Fruit fly (Drosophila melanogaster) whole organism, wandering third instar larva: ENCODE data around the gene CG32388.
A peak's percentile ranks its signal among the peaks of the same experiment; 100 is the strongest.

ENCODE experiments used
- CG32264 ChIP-seq: fragments of 200-800 bp; sonication (Bioruptor generic); optimal IDR thresholded peaks from 2 replicates; lab custom pipeline; 2016; ENCODE audit warnings: missing biosample characterization, missing genetic modification characterization
- CG9705 ChIP-seq: fragments of 200-800 bp; sonication (Bioruptor generic); optimal IDR thresholded peaks from 2 replicates; lab custom pipeline; 2018; ENCODE audit warnings: missing biosample characterization, mild to moderate bottlenecking, missing genetic modification characterization
- CrebA ChIP-seq: fragments of 200-800 bp; sonication (Bioruptor generic); optimal IDR thresholded peaks from 2 replicates; lab custom pipeline; 2016; ENCODE audit warnings: missing biosample characterization, mild to moderate bottlenecking, missing genetic modification characterization, borderline replicate concordance
- Dfd ChIP-seq: fragments of >200 bp; optimal IDR thresholded peaks from 2 replicates; lab custom pipeline; 2017; ENCODE audit warnings: missing biosample characterization, missing genetic modification characterization
- GATAd ChIP-seq: sonication (Bioruptor generic); optimal IDR thresholded peaks from 2 replicates; lab custom pipeline; 2016; ENCODE audit warnings: missing biosample characterization, missing genetic modification characterization
- HLH106 ChIP-seq: fragments of 200-800 bp; optimal IDR thresholded peaks from 3 replicates; lab custom pipeline; 2019; ENCODE audit warnings: missing biosample characterization, mild to moderate bottlenecking, missing genetic modification characterization, moderate library complexity
- Hr83 ChIP-seq: fragments of 200-300 bp; sonication (Bioruptor generic); optimal IDR thresholded peaks from 2 replicates; lab custom pipeline; 2016; ENCODE audit warnings: missing biosample characterization, mild to moderate bottlenecking, missing genetic modification characterization, moderate library complexity; ENCODE audit not compliant: poor library complexity, severe bottlenecking
- Jra ChIP-seq: sonication (Bioruptor generic); optimal IDR thresholded peaks from 2 replicates; lab custom pipeline; 2016; ENCODE audit warnings: missing biosample characterization, missing genetic modification characterization
- Mio ChIP-seq: sonication (Bioruptor generic); optimal IDR thresholded peaks from 2 replicates; lab custom pipeline; 2016; ENCODE audit warnings: missing biosample characterization, missing genetic modification characterization
- Myc ChIP-seq: fragments of >200 bp; optimal IDR thresholded peaks from 2 replicates; lab custom pipeline; 2017
- OdsH ChIP-seq: fragments of 200-800 bp; sonication (Bioruptor generic); optimal IDR thresholded peaks from 2 replicates; lab custom pipeline; 2016; ENCODE audit warnings: missing biosample characterization, mild to moderate bottlenecking, missing genetic modification characterization
- Sp1 ChIP-seq: fragments of 200-800 bp; sonication (Bioruptor generic); optimal IDR thresholded peaks from 3 replicates; lab custom pipeline; 2019; ENCODE audit warnings: missing biosample characterization, mild to moderate bottlenecking, missing genetic modification characterization, moderate library complexity
- Vsx2 ChIP-seq: fragments of 200-300, 225-300 bp; sonication (Bioruptor generic); optimal IDR thresholded peaks from 2 replicates; lab custom pipeline; 2018; ENCODE audit warnings: missing biosample characterization, missing genetic modification characterization; ENCODE audit not compliant: partially characterized antibody
- br ChIP-seq: fragments of 200-800 bp; sonication (Bioruptor generic); optimal IDR thresholded peaks from 2 replicates; lab custom pipeline; 2016; ENCODE audit warnings: missing biosample characterization, missing genetic modification characterization
- brk ChIP-seq: fragments of 200-800 bp; sonication (Bioruptor generic); optimal IDR thresholded peaks from 2 replicates; lab custom pipeline; 2016; ENCODE audit warnings: missing biosample characterization, mild to moderate bottlenecking, missing genetic modification characterization
- dl ChIP-seq, 2 experiments: fragments of 175-275, 200-275 bp in 1 of 2; fragments of 200-275 bp in 1 of 2; sonication (Bioruptor generic); optimal IDR thresholded peaks; lab custom pipeline; 2018; ENCODE audit warnings: mild to moderate bottlenecking in 2 of 2, missing biosample characterization in 2 of 2, missing genetic modification characterization in 2 of 2, moderate library complexity in 2 of 2; ENCODE audit not compliant: partially characterized antibody in 2 of 2, insufficient read depth in 1 of 2
- dmrt93B ChIP-seq: fragments of 200-800 bp; sonication (Bioruptor generic); optimal IDR thresholded peaks from 2 replicates; lab custom pipeline; 2018; ENCODE audit warnings: missing biosample characterization, mild to moderate bottlenecking, missing genetic modification characterization
- dsf ChIP-seq: sonication (Bioruptor generic); optimal IDR thresholded peaks from 2 replicates; lab custom pipeline; 2016; ENCODE audit warnings: missing biosample characterization, missing genetic modification characterization, borderline replicate concordance
- ey ChIP-seq: fragments of 200-800 bp; sonication (Bioruptor generic); optimal IDR thresholded peaks from 2 replicates; lab custom pipeline; 2016; ENCODE audit warnings: missing biosample characterization, missing genetic modification characterization
- foxo ChIP-seq, 2 experiments: fragments of 200-800 bp; sonication (Bioruptor generic); optimal IDR thresholded peaks; 2 replicates in 1 of 2; 3 replicates in 1 of 2; lab custom pipeline; 2016 to 2017; ENCODE audit warnings: missing biosample characterization in 2 of 2, missing genetic modification characterization in 2 of 2
- fru ChIP-seq: fragments of 200-800 bp; sonication (Bioruptor generic); optimal IDR thresholded peaks from 3 replicates; lab custom pipeline; 2016; ENCODE audit warnings: missing biosample characterization, mild to moderate bottlenecking, missing genetic modification characterization
- h ChIP-seq: fragments of 200-800 bp; sonication (Bioruptor generic); optimal IDR thresholded peaks from 3 replicates; lab custom pipeline; 2016; ENCODE audit warnings: missing biosample characterization, mild to moderate bottlenecking, missing genetic modification characterization
- jim ChIP-seq: fragments of 175-275, 200-325 bp; sonication (Bioruptor generic); optimal IDR thresholded peaks from 2 replicates; lab custom pipeline; 2016; ENCODE audit warnings: missing biosample characterization, mild to moderate bottlenecking, missing genetic modification characterization
- lola ChIP-seq: fragments of >200 bp; optimal IDR thresholded peaks from 2 replicates; lab custom pipeline; 2017; ENCODE audit warnings: missing biosample characterization, missing genetic modification characterization
- psq ChIP-seq: fragments of 200-800 bp; sonication (Bioruptor generic); optimal IDR thresholded peaks from 3 replicates; lab custom pipeline; 2017; ENCODE audit warnings: missing biosample characterization, mild to moderate bottlenecking, missing genetic modification characterization, moderate library complexity
- rgr ChIP-seq: fragments of 200-800 bp; sonication (Bioruptor generic); optimal IDR thresholded peaks from 3 replicates; lab custom pipeline; 2016; ENCODE audit warnings: missing biosample characterization, mild to moderate bottlenecking, missing genetic modification characterization
- sage ChIP-seq: fragments of 200-800 bp; sonication (Bioruptor generic); optimal IDR thresholded peaks from 2 replicates; lab custom pipeline; 2016; ENCODE audit warnings: missing biosample characterization, mild to moderate bottlenecking, missing genetic modification characterization
- sv ChIP-seq: fragments of 200-800 bp; sonication (Bioruptor generic); optimal IDR thresholded peaks from 3 replicates; lab custom pipeline; 2016; ENCODE audit warnings: missing biosample characterization, missing genetic modification characterization
- tai ChIP-seq: sonication (Bioruptor generic); optimal IDR thresholded peaks from 2 replicates; lab custom pipeline; 2016; ENCODE audit warnings: missing biosample characterization, missing genetic modification characterization
- woc ChIP-seq: sonication (Bioruptor generic); optimal IDR thresholded peaks from 2 replicates; lab custom pipeline; 2016; ENCODE audit warnings: missing biosample characterization, mild to moderate bottlenecking, missing genetic modification characterization

Gene CG32388

dm6 chr3L:6995364-6995749, 11.0 kb upstream of the CG32388 start:
- TF ChIP-seq ey (GFP tag; lab: Kevin White, UChicago) (no peak), rgr (GFP tag; lab: Kevin White, UChicago) (no peak), Myc (lab: Kevin White, UChicago) (peak; percentile 44)

DNA sequence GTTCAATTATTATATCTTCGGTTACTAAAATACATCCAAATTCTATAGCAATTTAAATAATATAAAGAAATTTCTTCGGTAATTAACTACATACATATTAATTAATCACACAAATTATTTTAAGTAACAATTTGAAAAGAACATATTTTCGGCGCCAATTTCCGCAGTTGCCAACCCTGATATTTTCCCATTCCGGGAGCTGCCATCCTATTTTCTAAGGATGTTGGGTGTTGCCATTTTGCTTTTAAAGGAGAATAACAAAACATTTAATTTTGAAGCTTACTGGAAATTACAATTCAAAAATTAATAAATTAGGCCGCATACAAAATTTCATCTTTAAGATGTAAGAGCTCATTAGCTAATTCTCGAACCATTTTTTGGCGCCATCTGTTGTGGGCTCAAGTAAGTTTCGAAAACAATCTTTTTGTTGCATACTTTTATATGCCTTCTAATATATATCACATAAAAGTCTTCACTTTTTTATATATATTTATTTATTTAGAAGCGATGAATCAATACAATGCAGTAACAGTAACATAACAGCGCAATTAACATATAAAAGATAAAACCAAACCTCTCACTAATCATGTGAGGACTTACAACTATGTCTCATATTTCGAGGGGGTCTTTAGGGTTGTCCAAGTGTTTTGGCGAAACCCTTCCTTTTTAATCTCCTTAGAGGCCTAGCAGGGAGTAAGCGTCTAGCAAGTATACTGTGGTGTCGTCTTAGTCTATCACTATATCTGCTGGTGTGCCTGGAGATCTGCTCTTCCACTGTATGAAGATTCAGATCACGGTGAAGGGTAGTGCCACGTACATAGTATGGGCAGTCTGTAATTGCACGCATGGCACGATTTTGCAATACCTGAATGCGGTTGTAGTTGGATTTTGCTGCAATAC, 10.3 kb upstream of the CG32388 start:
- peak; percentile 70 for TF ChIP-seq Myc (lab: Kevin White, UChicago)

DNA sequence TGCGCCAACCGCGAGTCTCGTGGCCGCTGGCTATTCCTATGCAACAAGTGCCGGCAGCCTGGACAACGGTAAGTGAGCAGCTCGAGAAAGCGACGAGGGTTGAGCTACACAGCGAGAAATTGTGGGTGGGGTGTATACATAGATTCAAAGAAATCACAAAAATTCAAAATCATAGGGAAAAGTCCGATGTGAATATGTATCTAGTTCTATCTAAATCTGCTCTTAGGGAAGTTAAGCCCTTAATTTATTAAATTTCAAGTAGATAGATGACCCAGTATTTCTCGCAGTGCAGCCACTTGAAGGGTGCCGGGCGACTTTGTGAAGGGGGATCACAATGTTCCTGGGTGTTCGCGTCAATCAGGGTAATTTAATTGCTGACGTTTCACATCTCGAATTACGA, 9.0 kb upstream of the CG32388 start:
- TF ChIP-seq dsf (no peak), Mio (no peak), CG9705 (no peak), HLH106 (tag; lab: Kevin White, UChicago) (no peak), Jra (GFP tag; lab: Kevin White, UChicago) (no peak), rgr (GFP tag; lab: Kevin White, UChicago) (no peak), CrebA (GFP tag; lab: Kevin White, UChicago) (no peak), foxo (GFP tag; optimal IDR thresholded peaks at IDR 0.05; lab: Kevin White, UChicago) (no peak), Vsx2 (GFP tag; lab: Kevin White, UChicago) (no peak)

- TF ChIP-seq Jra (GFP tag; lab: Kevin White, UChicago) = no peak
- no peak for TF ChIP-seq br (GFP tag; lab: Kevin White, UChicago)
- no peak for TF ChIP-seq dmrt93B (GFP tag; lab: Kevin White, UChicago)
- TF ChIP-seq h (GFP tag; lab: Kevin White, UChicago) = no peak
- TF ChIP-seq GATAd (GFP tag; lab: Kevin White, UChicago) = no peak
- no peak for TF ChIP-seq tai (GFP tag; lab: Kevin White, UChicago)
- no peak for TF ChIP-seq sage (GFP tag; lab: Kevin White, UChicago)
- TF ChIP-seq dl (GFP tag; optimal IDR thresholded peaks at IDR 0.05; lab: Kevin White, UChicago; ENCODE audit: insufficient read depth in 1 of 2, partially characterized antibody in 2 of 2) = no peak
Observed at dm6 chr3L:6990288-6990687, 5.9 kb upstream of the CG32388 start, which contains the start of gene bin. bin (plus strand) TSS chr3L:6990622.

DNA sequence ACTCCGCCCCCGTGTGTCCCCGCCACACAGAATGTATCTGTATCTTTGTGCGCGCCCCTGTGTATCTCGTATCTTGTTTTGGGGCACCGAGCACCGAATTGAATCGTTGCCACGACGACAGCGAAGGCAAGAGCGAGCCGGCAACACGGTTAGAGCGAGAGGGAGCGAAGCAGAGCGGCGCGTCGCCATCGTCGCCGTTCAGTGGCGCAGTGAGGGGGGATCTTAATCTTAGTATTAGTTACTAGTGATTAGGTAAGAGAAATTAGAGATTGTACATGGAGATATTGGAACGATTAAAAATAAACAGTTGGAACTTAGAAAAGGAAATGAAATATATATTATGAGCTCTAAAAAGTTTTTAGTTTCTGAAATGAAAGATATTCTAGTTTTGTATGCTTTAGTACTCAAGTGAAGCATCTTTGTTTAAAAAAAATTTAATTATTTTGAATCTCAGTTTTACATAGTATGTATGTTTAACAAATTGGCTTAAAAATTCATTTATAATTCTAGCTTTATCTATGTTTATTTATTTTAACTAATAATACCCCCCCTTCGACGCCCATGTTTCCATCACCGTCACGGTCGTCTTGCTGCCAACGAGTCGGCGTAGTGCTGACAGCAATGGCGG, 4.7 kb upstream of the CG32388 start:
- TF ChIP-seq lola (GFP tag; lab: Kevin White, UChicago) (no peak), dl (GFP tag; optimal IDR thresholded peaks at IDR 0.05; lab: Kevin White, UChicago; ENCODE audit: insufficient read depth in 1 of 2, partially characterized antibody in 2 of 2) (no peak), h (GFP tag; lab: Kevin White, UChicago) (peak; percentile 68), Sp1 (GFP tag; lab: Kevin White, UChicago) (peak; percentile 83), rgr (GFP tag; lab: Kevin White, UChicago) (peak; percentile 59), brk (GFP tag; lab: Kevin White, UChicago) (no peak), dmrt93B (GFP tag; lab: Kevin White, UChicago) (peak; percentile 77), woc (GFP tag; lab: Kevin White, UChicago) (peak; percentile 47), sv (GFP tag; lab: Kevin White, UChicago) (peak; percentile 67), foxo (GFP tag; optimal IDR thresholded peaks at IDR 0.05; lab: Kevin White, UChicago) (peak in 1 of 2 experiments; percentile 81), HLH106 (tag; lab: Kevin White, UChicago) (peak; percentile 76), fru (peak; percentile 74), CG9705 (peak; percentile 30), OdsH (peak; percentile 41), Myc (lab: Kevin White, UChicago) (no peak), Hr83 (GFP tag; lab: Kevin White, UChicago) (peak; percentile 5), Dfd (GFP tag; lab: Kevin White, UChicago) (peak; percentile 14), jim (GFP tag; lab: Kevin White, UChicago) (no peak), CG32264 (GFP tag; lab: Kevin White, UChicago) (no peak), ey (GFP tag; lab: Kevin White, UChicago) (peak; percentile 24), psq (GFP tag; lab: Kevin White, UChicago) (peak; percentile 67), GATAd (GFP tag; lab: Kevin White, UChicago) (no peak)
